Worm (Caenorhabditis elegans) whole organism, late embryonic: Measurements from ENCODE around the gene F08B4.8.

ENCODE experiments used
- K02D7.2 ChIP-seq: sonication (generic microtip); optimal IDR thresholded peaks from 2 replicates; lab custom pipeline; 2017; ENCODE audit warnings: mild to moderate bottlenecking, missing genetic modification characterization, missing compliant biosample characterization
- K09A11.1 ChIP-seq: sonication (generic microtip); optimal IDR thresholded peaks from 2 replicates; lab custom pipeline; 2017; ENCODE audit warnings: antibody characterized with exemption, mild to moderate bottlenecking, missing genetic modification characterization, missing compliant biosample characterization; ENCODE audit not compliant: insufficient read depth
- Y22D7AL.16 ChIP-seq: sonication (generic microtip); optimal IDR thresholded peaks from 2 replicates; lab custom pipeline; 2016; ENCODE audit warnings: missing genetic modification characterization, missing compliant biosample characterization
- ahr-1 ChIP-seq: sonication (generic microtip); optimal IDR thresholded peaks from 2 replicates; lab custom pipeline; 2016; ENCODE audit warnings: missing genetic modification characterization, missing compliant biosample characterization
- ceh-14 ChIP-seq: sonication (generic microtip); optimal IDR thresholded peaks from 2 replicates; lab custom pipeline; 2016; ENCODE audit warnings: missing genotype, missing genetic modification characterization, missing compliant biosample characterization
- ceh-2 ChIP-seq: sonication (generic microtip); optimal IDR thresholded peaks from 2 replicates; lab custom pipeline; 2016; ENCODE audit warnings: missing genotype, missing genetic modification characterization, missing compliant biosample characterization
- ceh-22 ChIP-seq: sonication (generic microtip); optimal IDR thresholded peaks from 2 replicates; lab custom pipeline; 2017; ENCODE audit warnings: missing biosample characterization, missing genetic modification characterization
- ceh-31 ChIP-seq: sonication (generic microtip); optimal IDR thresholded peaks from 2 replicates; lab custom pipeline; 2016; ENCODE audit warnings: missing genetic modification characterization, missing compliant biosample characterization
- ceh-34 ChIP-seq: sonication (generic microtip); optimal IDR thresholded peaks from 2 replicates; lab custom pipeline; 2016; ENCODE audit warnings: mild to moderate bottlenecking, missing genetic modification characterization, missing compliant biosample characterization
- ceh-45 ChIP-seq: fragments of 200-800 bp; sonication (Bioruptor generic); IDR thresholded peaks from 2 replicates; pipeline ENCODE4 v1.3.6; 2022; ENCODE audit warnings: missing genetic modification reagents, missing genetic modification characterization, missing compliant biosample characterization
- ceh-48 ChIP-seq: sonication (generic microtip); optimal IDR thresholded peaks from 2 replicates; lab custom pipeline; 2016; ENCODE audit warnings: missing genetic modification characterization, inconsistent platforms, missing compliant biosample characterization
- ceh-6 ChIP-seq: fragments of 200-800 bp; sonication (Bioruptor generic); optimal IDR thresholded peaks from 2 replicates; lab custom pipeline; 2018; ENCODE audit warnings: mild to moderate bottlenecking, missing genetic modification characterization, missing compliant biosample characterization
- ceh-9 ChIP-seq: sonication (generic microtip); optimal IDR thresholded peaks from 2 replicates; lab custom pipeline; 2016; ENCODE audit warnings: mild to moderate bottlenecking, missing genetic modification characterization, inconsistent platforms, missing compliant biosample characterization
- che-1 ChIP-seq: sonication (generic microtip); optimal IDR thresholded peaks from 2 replicates; lab custom pipeline; 2016; ENCODE audit warnings: mild to moderate bottlenecking, missing genetic modification characterization, missing compliant biosample characterization
- elt-2 ChIP-seq: sonication (generic microtip); optimal IDR thresholded peaks from 2 replicates; lab custom pipeline; 2016; ENCODE audit warnings: missing genetic modification reagents, missing genetic modification characterization, missing compliant biosample characterization
- ets-4 ChIP-seq: sonication (generic microtip); optimal IDR thresholded peaks from 2 replicates; lab custom pipeline; 2016; ENCODE audit warnings: missing genetic modification characterization, missing compliant biosample characterization
- eyg-1 ChIP-seq: sonication (generic microtip); optimal IDR thresholded peaks from 2 replicates; lab custom pipeline; 2016; ENCODE audit warnings: missing genotype, missing genetic modification characterization, missing compliant biosample characterization
- fkh-10 ChIP-seq: fragments of 150-350 bp; optimal IDR thresholded peaks from 2 replicates; lab custom pipeline; 2014; ENCODE audit warnings: missing biosample characterization, missing genetic modification reagents, missing genetic modification characterization
- gmeb-2 ChIP-seq: sonication (generic microtip); optimal IDR thresholded peaks from 2 replicates; lab custom pipeline; 2016; ENCODE audit warnings: missing genetic modification characterization, inconsistent platforms, missing compliant biosample characterization
- hlh-30 ChIP-seq: sonication (generic microtip); optimal IDR thresholded peaks from 2 replicates; lab custom pipeline; 2017; ENCODE audit warnings: antibody characterized with exemption, missing genetic modification characterization, missing compliant biosample characterization; ENCODE audit not compliant: insufficient read depth
- hlh-8 ChIP-seq: sonication (generic microtip); optimal IDR thresholded peaks from 2 replicates; lab custom pipeline; 2016; ENCODE audit warnings: missing genotype, missing genetic modification characterization, missing compliant biosample characterization
- lim-6 ChIP-seq: sonication (generic microtip); optimal IDR thresholded peaks from 2 replicates; lab custom pipeline; 2016; ENCODE audit warnings: missing genetic modification characterization, missing compliant biosample characterization
- madf-2 ChIP-seq: sonication (generic microtip); optimal IDR thresholded peaks from 2 replicates; lab custom pipeline; 2017; ENCODE audit warnings: missing genetic modification characterization, missing compliant biosample characterization
- npax-4 ChIP-seq: sonication (generic microtip); optimal IDR thresholded peaks from 2 replicates; lab custom pipeline; 2016; ENCODE audit warnings: missing genetic modification characterization, missing compliant biosample characterization
- odd-2 ChIP-seq: sonication (generic microtip); optimal IDR thresholded peaks from 2 replicates; lab custom pipeline; 2017; ENCODE audit warnings: antibody characterized with exemption, mild to moderate bottlenecking, missing genetic modification characterization, missing compliant biosample characterization
- pag-3 ChIP-seq: sonication (generic microtip); optimal IDR thresholded peaks from 2 replicates; lab custom pipeline; 2016; ENCODE audit warnings: missing compliant biosample characterization, missing genetic modification characterization, borderline replicate concordance
- pat-9 ChIP-seq: fragments of 200-800 bp; sonication (Bioruptor generic); optimal IDR thresholded peaks from 2 replicates; lab custom pipeline; 2018; ENCODE audit warnings: mild to moderate bottlenecking, missing genetic modification characterization, moderate library complexity, missing compliant biosample characterization
- pax-1 ChIP-seq: fragments of 150-350 bp; optimal IDR thresholded peaks from 2 replicates; lab custom pipeline; 2014; ENCODE audit warnings: missing biosample characterization, missing genetic modification characterization
- pqm-1 ChIP-seq: sonication (generic microtip); optimal IDR thresholded peaks from 2 replicates; lab custom pipeline; 2016; ENCODE audit warnings: missing genetic modification characterization, missing compliant biosample characterization
- pros-1 ChIP-seq: fragments of 150-350 bp; optimal IDR thresholded peaks from 2 replicates; lab custom pipeline; 2014; ENCODE audit warnings: missing biosample characterization, missing genetic modification reagents, missing genetic modification characterization
- ref-2 ChIP-seq: sonication (generic microtip); optimal IDR thresholded peaks from 2 replicates; lab custom pipeline; 2016; ENCODE audit warnings: missing genetic modification characterization, missing compliant biosample characterization
- rnt-1 ChIP-seq: sonication (generic microtip); optimal IDR thresholded peaks from 2 replicates; lab custom pipeline; 2016; ENCODE audit warnings: missing genetic modification characterization, missing compliant biosample characterization
- sox-4 ChIP-seq: sonication (generic microtip); optimal IDR thresholded peaks from 2 replicates; lab custom pipeline; 2017; ENCODE audit warnings: mild to moderate bottlenecking, missing genetic modification characterization, inconsistent platforms, missing compliant biosample characterization
- syd-9 ChIP-seq: sonication (generic microtip); optimal IDR thresholded peaks from 2 replicates; lab custom pipeline; 2016; ENCODE audit warnings: mild to moderate bottlenecking, missing genetic modification characterization, moderate library complexity, missing compliant biosample characterization
- ttx-3 ChIP-seq: sonication (generic microtip); optimal IDR thresholded peaks from 2 replicates; lab custom pipeline; 2016; ENCODE audit warnings: missing genetic modification reagents, missing genetic modification characterization, missing compliant biosample characterization
- unc-42 ChIP-seq: sonication (generic microtip); optimal IDR thresholded peaks from 2 replicates; lab custom pipeline; 2016; ENCODE audit warnings: missing genotype, missing genetic modification characterization, missing compliant biosample characterization
- unc-86 ChIP-seq: sonication (generic microtip); optimal IDR thresholded peaks from 2 replicates; lab custom pipeline; 2016; ENCODE audit warnings: missing genetic modification characterization, missing compliant biosample characterization
- zip-5 ChIP-seq: sonication (generic microtip); optimal IDR thresholded peaks from 2 replicates; lab custom pipeline; 2016; ENCODE audit warnings: missing genetic modification characterization, missing compliant biosample characterization
- ztf-16 ChIP-seq: sonication (generic microtip); optimal IDR thresholded peaks from 2 replicates; lab custom pipeline; 2017; ENCODE audit warnings: missing genetic modification characterization, missing compliant biosample characterization

F08B4.8 gene

ce11 chrIV:8650696-8651095 lies 26.7 kb upstream of the F08B4.8 start, which contains the start of gene C49C8.2:
TSS of gene C49C8.2 (plus strand) at chrIV:8651088.
- TF ChIP-seq pqm-1 (tag; lab: Kevin White, UChicago) (no peak), hlh-8 (tag; lab: Kevin White, UChicago) (no peak), ceh-48 (no peak), che-1 (tag; lab: Kevin White, UChicago) (no peak), zip-5 (tag; lab: Kevin White, UChicago) (no peak), ztf-16 (tag; lab: Kevin White, UChicago) (no peak), ttx-3 (no peak), syd-9 (tag; lab: Kevin White, UChicago) (no peak), lim-6 (tag; lab: Kevin White, UChicago) (no peak), ceh-34 (no peak)

ce11 chrIV:8651835-8652234 lies 25.6 kb upstream of the F08B4.8 start, which contains the start of gene C49C8.8:
TSS of gene C49C8.8 (plus strand) at chrIV:8652135.
- no peak for TF ChIP-seq unc-86 (tag; lab: Kevin White, UChicago)
- no peak for TF ChIP-seq madf-2 (tag; lab: Kevin White, UChicago)
- TF ChIP-seq ceh-34, result no peak
- TF ChIP-seq sox-4 (tag; lab: Kevin White, UChicago), result no peak
- no peak for TF ChIP-seq odd-2
- TF ChIP-seq ceh-48, result no peak
- TF ChIP-seq pat-9 (tag; lab: Kevin White, UChicago), result no peak
- no peak for TF ChIP-seq rnt-1 (tag; lab: Kevin White, UChicago)
- TF ChIP-seq ceh-6 (GFP tag; lab: Kevin White, UChicago), result no peak
- no peak for TF ChIP-seq pax-1
- no peak for TF ChIP-seq npax-4 (tag; lab: Kevin White, UChicago)
- TF ChIP-seq ceh-9, result no peak

- no peak for TF ChIP-seq gmeb-2 (tag; lab: Kevin White, UChicago)
- TF ChIP-seq ceh-31 (tag; lab: Kevin White, UChicago), result no peak
- no peak for TF ChIP-seq zip-5 (tag; lab: Kevin White, UChicago)
- TF ChIP-seq unc-42 (tag; lab: Kevin White, UChicago), result no peak
- no peak for TF ChIP-seq madf-2 (tag; lab: Kevin White, UChicago)
- TF ChIP-seq ceh-14 (tag; lab: Kevin White, UChicago), result no peak
- TF ChIP-seq che-1 (tag; lab: Kevin White, UChicago), result no peak
- TF ChIP-seq pros-1 (tag; lab: Kevin White, UChicago), result no peak
- TF ChIP-seq eyg-1, result no peak
- TF ChIP-seq ceh-45, result no peak
- TF ChIP-seq ceh-22 (tag; lab: Kevin White, UChicago), result no peak
- no peak for TF ChIP-seq ztf-16 (tag; lab: Kevin White, UChicago)
- TF ChIP-seq Y22D7AL.16 (tag; lab: Kevin White, UChicago), result no peak
- no peak for TF ChIP-seq ets-4 (tag; lab: Kevin White, UChicago)
- TF ChIP-seq unc-86 (tag; lab: Kevin White, UChicago), result no peak
- TF ChIP-seq, all 69 proteins: peak for 0
Measured at ce11 chrIV:8653592-8653991, 23.8 kb upstream of the F08B4.8 start, which contains the start of gene C49C8.5. TSS of gene C49C8.5 (minus strand) at chrIV:8653664.

ce11 chrIV:8654115-8654628 lies 23.2 kb upstream of the F08B4.8 start, which contains the start of gene C49C8.1:
TSS of gene C49C8.1 (plus strand) at chrIV:8654578.
- TF ChIP-seq ceh-31 (tag; lab: Kevin White, UChicago) (no peak), ahr-1 (no peak), hlh-30 (peak; percentile 6), fkh-10 (GFP tag; lab: Kevin White, UChicago) (no peak), ets-4 (tag; lab: Kevin White, UChicago) (no peak), sox-4 (tag; lab: Kevin White, UChicago) (no peak), K09A11.1 (tag; lab: Kevin White, UChicago) (no peak)
- TF ChIP-seq, all 69 proteins: peak for 1

ce11 chrIV:8658122-8658521 lies 19.3 kb upstream of the F08B4.8 start, which contains the start of gene C49C8.6:
TSS of gene C49C8.6 (minus strand) at chrIV:8658222.
- TF ChIP-seq pax-1, result no peak
- TF ChIP-seq elt-2, result no peak
- no peak for TF ChIP-seq ceh-45
- no peak for TF ChIP-seq zip-5 (tag; lab: Kevin White, UChicago)
- no peak for TF ChIP-seq K02D7.2 (tag; lab: Kevin White, UChicago)
- TF ChIP-seq eyg-1, result no peak
- TF ChIP-seq pag-3 (tag; lab: Kevin White, UChicago), result no peak
- no peak for TF ChIP-seq ceh-2 (tag; lab: Kevin White, UChicago)
- TF ChIP-seq fkh-10 (GFP tag; lab: Kevin White, UChicago), result no peak
- no peak for TF ChIP-seq ceh-9
- no peak for TF ChIP-seq ref-2
- TF ChIP-seq ceh-14 (tag; lab: Kevin White, UChicago), result no peak
- no peak for TF ChIP-seq pqm-1 (tag; lab: Kevin White, UChicago)
- TF ChIP-seq che-1 (tag; lab: Kevin White, UChicago), result no peak
